Worm (Caenorhabditis elegans) whole organism, late embryonic: ENCODE results near the gene T06A10.107.

Experiments
- C38D4.7 ChIP-seq: fragments of 200-800 bp; sonication (Bioruptor generic); optimal IDR thresholded peaks from 2 replicates; lab custom pipeline; 2018; ENCODE audit warnings: mild to moderate bottlenecking, missing genetic modification characterization, moderate library complexity, missing compliant biosample characterization
- F13H6.1 ChIP-seq: sonication (generic microtip); optimal IDR thresholded peaks from 2 replicates; lab custom pipeline; 2016; ENCODE audit warnings: missing genetic modification characterization, missing compliant biosample characterization
- K09A11.1 ChIP-seq: sonication (generic microtip); optimal IDR thresholded peaks from 2 replicates; lab custom pipeline; 2017; ENCODE audit warnings: antibody characterized with exemption, mild to moderate bottlenecking, missing genetic modification characterization, missing compliant biosample characterization; ENCODE audit not compliant: insufficient read depth
- T23F11.4 ChIP-seq: fragments of 200-800 bp; sonication (Bioruptor generic); optimal IDR thresholded peaks from 2 replicates; lab custom pipeline; 2018; ENCODE audit warnings: mild to moderate bottlenecking, missing genetic modification characterization, missing compliant biosample characterization
- Y22D7AL.16 ChIP-seq: sonication (generic microtip); optimal IDR thresholded peaks from 2 replicates; lab custom pipeline; 2016; ENCODE audit warnings: missing genetic modification characterization, missing compliant biosample characterization
- ceh-14 ChIP-seq: sonication (generic microtip); optimal IDR thresholded peaks from 2 replicates; lab custom pipeline; 2016; ENCODE audit warnings: missing genotype, missing genetic modification characterization, missing compliant biosample characterization
- ceh-19 ChIP-seq: fragments of 200-800 bp; sonication (Bioruptor generic); optimal IDR thresholded peaks from 2 replicates; lab custom pipeline; 2018; ENCODE audit warnings: mild to moderate bottlenecking, missing genetic modification characterization, missing compliant biosample characterization
- ceh-2 ChIP-seq: sonication (generic microtip); optimal IDR thresholded peaks from 2 replicates; lab custom pipeline; 2016; ENCODE audit warnings: missing genotype, missing genetic modification characterization, missing compliant biosample characterization
- ceh-22 ChIP-seq: sonication (generic microtip); optimal IDR thresholded peaks from 2 replicates; lab custom pipeline; 2017; ENCODE audit warnings: missing biosample characterization, missing genetic modification characterization
- ceh-24 ChIP-seq: sonication (generic microtip); optimal IDR thresholded peaks from 2 replicates; lab custom pipeline; 2016; ENCODE audit warnings: mild to moderate bottlenecking, missing genetic modification characterization, missing compliant biosample characterization
- ceh-30 ChIP-seq: fragments of 150-350 bp; optimal IDR thresholded peaks from 2 replicates; lab custom pipeline; 2014; ENCODE audit warnings: missing biosample characterization, missing genetic modification characterization
- ceh-31 ChIP-seq: sonication (generic microtip); optimal IDR thresholded peaks from 2 replicates; lab custom pipeline; 2016; ENCODE audit warnings: missing genetic modification characterization, missing compliant biosample characterization
- ceh-34 ChIP-seq: sonication (generic microtip); optimal IDR thresholded peaks from 2 replicates; lab custom pipeline; 2016; ENCODE audit warnings: mild to moderate bottlenecking, missing genetic modification characterization, missing compliant biosample characterization
- ceh-48 ChIP-seq: sonication (generic microtip); optimal IDR thresholded peaks from 2 replicates; lab custom pipeline; 2016; ENCODE audit warnings: missing genetic modification characterization, inconsistent platforms, missing compliant biosample characterization
- ceh-6 ChIP-seq: fragments of 200-800 bp; sonication (Bioruptor generic); optimal IDR thresholded peaks from 2 replicates; lab custom pipeline; 2018; ENCODE audit warnings: mild to moderate bottlenecking, missing genetic modification characterization, missing compliant biosample characterization
- che-1 ChIP-seq: sonication (generic microtip); optimal IDR thresholded peaks from 2 replicates; lab custom pipeline; 2016; ENCODE audit warnings: mild to moderate bottlenecking, missing genetic modification characterization, missing compliant biosample characterization
- dve-1 ChIP-seq: sonication (generic microtip); optimal IDR thresholded peaks from 2 replicates; lab custom pipeline; 2017; ENCODE audit warnings: antibody characterized with exemption, mild to moderate bottlenecking, missing genetic modification characterization, missing compliant biosample characterization
- fkh-6 ChIP-seq: sonication (generic microtip); optimal IDR thresholded peaks from 2 replicates; lab custom pipeline; 2016; ENCODE audit warnings: missing genetic modification characterization, missing compliant biosample characterization
- gmeb-2 ChIP-seq: sonication (generic microtip); optimal IDR thresholded peaks from 2 replicates; lab custom pipeline; 2016; ENCODE audit warnings: missing genetic modification characterization, inconsistent platforms, missing compliant biosample characterization
- hlh-13 ChIP-seq: fragments of 200-800 bp; sonication (Bioruptor generic); optimal IDR thresholded peaks from 2 replicates; lab custom pipeline; 2018; ENCODE audit warnings: mild to moderate bottlenecking, missing genetic modification characterization, missing compliant biosample characterization
- lim-6 ChIP-seq: sonication (generic microtip); optimal IDR thresholded peaks from 2 replicates; lab custom pipeline; 2016; ENCODE audit warnings: missing genetic modification characterization, missing compliant biosample characterization
- mec-3 ChIP-seq: sonication (generic microtip); optimal IDR thresholded peaks from 2 replicates; lab custom pipeline; 2016; ENCODE audit warnings: borderline replicate concordance, missing genetic modification characterization, missing compliant biosample characterization
- nfya-1 ChIP-seq: sonication (generic microtip); optimal IDR thresholded peaks from 2 replicates; lab custom pipeline; 2017; ENCODE audit warnings: missing genetic modification characterization, mild to moderate bottlenecking, missing compliant biosample characterization, antibody characterized with exemption, moderate library complexity
- nhr-11 ChIP-seq: fragments of 150-350 bp; optimal IDR thresholded peaks from 2 replicates; lab custom pipeline; 2014; ENCODE audit warnings: missing biosample characterization, missing genetic modification characterization
- nhr-232 ChIP-seq: sonication (generic microtip); optimal IDR thresholded peaks from 2 replicates; lab custom pipeline; 2016; ENCODE audit warnings: missing genetic modification characterization, missing compliant biosample characterization
- pat-9 ChIP-seq: fragments of 200-800 bp; sonication (Bioruptor generic); optimal IDR thresholded peaks from 2 replicates; lab custom pipeline; 2018; ENCODE audit warnings: mild to moderate bottlenecking, missing genetic modification characterization, moderate library complexity, missing compliant biosample characterization
- pros-1 ChIP-seq: fragments of 150-350 bp; optimal IDR thresholded peaks from 2 replicates; lab custom pipeline; 2014; ENCODE audit warnings: missing biosample characterization, missing genetic modification reagents, missing genetic modification characterization
- ref-2 ChIP-seq: sonication (generic microtip); optimal IDR thresholded peaks from 2 replicates; lab custom pipeline; 2016; ENCODE audit warnings: missing genetic modification characterization, missing compliant biosample characterization
- rnt-1 ChIP-seq: sonication (generic microtip); optimal IDR thresholded peaks from 2 replicates; lab custom pipeline; 2016; ENCODE audit warnings: missing genetic modification characterization, missing compliant biosample characterization
- sdc-2 ChIP-seq: sonication (generic microtip); optimal IDR thresholded peaks from 2 replicates; lab custom pipeline; 2016; ENCODE audit warnings: missing genotype, missing genetic modification characterization, missing compliant biosample characterization
- sox-2 ChIP-seq: fragments of 200-800 bp; sonication (Bioruptor generic); IDR thresholded peaks from 2 replicates; pipeline ENCODE4 v1.3.6; 2022; ENCODE audit warnings: missing genetic modification reagents, missing genetic modification characterization, missing compliant biosample characterization
- sox-4 ChIP-seq: sonication (generic microtip); optimal IDR thresholded peaks from 2 replicates; lab custom pipeline; 2017; ENCODE audit warnings: mild to moderate bottlenecking, missing genetic modification characterization, inconsistent platforms, missing compliant biosample characterization
- tbx-2 ChIP-seq: sonication (generic microtip); optimal IDR thresholded peaks from 2 replicates; lab custom pipeline; 2016; ENCODE audit warnings: missing genetic modification characterization, missing compliant biosample characterization
- unc-3 ChIP-seq, 2 experiments: fragments of 200-800 bp in 1 of 2; sonication (Bioruptor generic) in 1 of 2; sonication (generic microtip) in 1 of 2; conservative IDR thresholded peaks in 1 of 2; optimal IDR thresholded peaks in 1 of 2; 2 replicates each; pipeline versions ENCODE4 v1.3.6 to Lab custom; 2016 to 2022; ENCODE audit warnings: missing compliant biosample characterization in 2 of 2, missing genetic modification characterization in 2 of 2, missing genetic modification reagents in 1 of 2
- unc-42 ChIP-seq: sonication (generic microtip); optimal IDR thresholded peaks from 2 replicates; lab custom pipeline; 2016; ENCODE audit warnings: missing genotype, missing genetic modification characterization, missing compliant biosample characterization
- unc-55 ChIP-seq: sonication (generic microtip); optimal IDR thresholded peaks from 2 replicates; lab custom pipeline; 2017; ENCODE audit warnings: missing biosample characterization, missing genetic modification reagents, missing genetic modification characterization
- ztf-16 ChIP-seq: sonication (generic microtip); optimal IDR thresholded peaks from 2 replicates; lab custom pipeline; 2017; ENCODE audit warnings: missing genetic modification characterization, missing compliant biosample characterization

T06A10.107 gene

ce11 chrIV:16867223-16867622 lies at the start of gene T06A10.107:
TSS of gene T06A10.107 (plus strand) at chrIV:16867523.
- TF ChIP-seq ceh-24 (no peak), ztf-16 (no peak), dve-1 (tag; lab: Kevin White, UChicago) (no peak), ceh-22 (tag; lab: Kevin White, UChicago) (no peak), nfya-1 (tag; lab: Kevin White, UChicago) (no peak), ceh-31 (tag; lab: Kevin White, UChicago) (no peak), pat-9 (tag; lab: Kevin White, UChicago) (no peak), ceh-48 (tag; lab: Kevin White, UChicago) (no peak), unc-55 (GFP tag; lab: Kevin White, UChicago) (no peak), che-1 (tag; lab: Kevin White, UChicago) (no peak)

DNA sequence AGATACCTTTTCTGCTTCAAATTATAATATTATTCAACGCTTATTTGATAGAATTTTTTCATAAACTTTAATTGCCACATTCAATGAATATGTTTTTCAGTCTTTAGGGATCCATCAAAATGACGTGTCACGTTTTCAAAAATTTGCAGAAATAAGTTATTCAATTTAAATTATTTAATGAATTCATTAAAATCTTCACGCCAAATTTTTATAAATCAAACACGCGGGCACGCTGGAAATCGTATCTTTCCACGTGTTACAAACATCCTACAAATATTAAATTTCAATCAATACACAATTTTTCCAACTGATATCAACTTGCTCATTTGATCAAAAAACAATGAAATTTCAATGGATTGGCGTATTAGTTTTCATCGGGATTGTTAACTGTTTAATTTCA lies 44.8 kb upstream of the T06A10.107 start, which contains the start of gene Y116A8A.4:
TSS of gene Y116A8A.4 (plus strand) at position 301 of the 400 bp plus-strand sequence.
- TF ChIP-seq hlh-13 (GFP tag; lab: Kevin White, UChicago) (no peak), Y22D7AL.16 (tag; lab: Kevin White, UChicago) (no peak), unc-3 (GFP tag; conservative IDR thresholded peaks at IDR 0.05; lab: Robert Waterston, UW) (no peak), unc-3 (tag; optimal IDR thresholded peaks at IDR 0.05; lab: Kevin White, UChicago) (no peak), nhr-11 (tag; lab: Kevin White, UChicago) (no peak), ceh-34 (no peak), sox-4 (tag; lab: Kevin White, UChicago) (no peak), ceh-19 (no peak), unc-55 (GFP tag; lab: Kevin White, UChicago) (no peak), lim-6 (tag; lab: Kevin White, UChicago) (no peak), ceh-24 (no peak), ceh-6 (GFP tag; lab: Kevin White, UChicago) (no peak)

DNA sequence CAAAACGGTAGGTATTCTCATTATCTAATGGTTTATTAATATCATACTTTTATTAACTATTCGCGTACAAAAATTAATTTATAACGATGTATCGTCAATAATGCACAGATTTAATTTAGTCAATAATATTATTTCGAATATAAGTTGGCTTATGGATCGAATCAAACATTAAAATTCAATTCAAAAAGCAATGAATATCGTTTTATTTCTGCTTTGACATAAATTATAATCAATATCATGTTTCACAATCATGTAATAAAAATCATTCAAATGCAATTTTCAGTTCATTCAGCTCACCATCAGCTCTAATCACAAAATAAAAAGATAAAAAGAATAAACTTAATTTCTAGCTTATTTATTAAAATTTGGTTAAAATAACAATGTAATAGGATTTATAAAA lies 38.6 kb upstream of the T06A10.107 start, which contains the start of gene Y116A8A.6:
TSS of gene Y116A8A.6 (minus strand) at position 101 of the 400 bp plus-strand sequence.
- TF ChIP-seq T23F11.4 (GFP tag; lab: Kevin White, UChicago), result no peak
- no peak for TF ChIP-seq unc-55 (GFP tag; lab: Kevin White, UChicago)
- TF ChIP-seq, all 69 proteins: peak for 0

- TF ChIP-seq pros-1 (tag; lab: Kevin White, UChicago), result no peak
- TF ChIP-seq tbx-2 (tag; lab: Kevin White, UChicago), result no peak
- no peak for TF ChIP-seq sdc-2 (tag; lab: Kevin White, UChicago)
- TF ChIP-seq sox-2 (GFP tag; lab: Robert Waterston, UW), result no peak
Observed at ce11 chrIV:16829896-16830295, 37.4 kb upstream of the T06A10.107 start, which contains the start of gene Y116A8A.7. TSS of gene Y116A8A.7 (plus strand) at chrIV:16830196.

DNA sequence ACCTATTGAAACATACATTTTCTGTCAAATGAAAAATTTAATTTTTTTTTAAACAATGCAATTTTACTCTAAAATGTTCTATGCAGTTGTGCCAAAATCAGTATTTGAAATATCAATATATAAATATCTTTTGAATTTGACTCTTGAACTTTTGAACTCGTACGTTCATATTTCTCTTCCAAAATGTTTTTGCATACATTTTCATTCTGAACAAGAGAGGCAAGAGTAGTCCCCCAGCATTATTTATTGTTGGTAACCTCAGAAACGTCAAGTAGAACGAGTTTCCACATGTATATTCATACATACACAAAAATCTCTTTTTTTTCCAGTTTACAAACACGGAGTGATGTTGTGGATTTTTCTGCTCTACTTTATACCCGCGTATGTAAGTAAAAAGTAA lies 36.0 kb upstream of the T06A10.107 start, which contains the start of gene clec-194:
TSS of gene clec-194 (plus strand) at position 301 of the 400 bp plus-strand sequence.
- no peak for TF ChIP-seq C38D4.7 (GFP tag; lab: Kevin White, UChicago)
- TF ChIP-seq ref-2 (tag; lab: Kevin White, UChicago), result no peak
- TF ChIP-seq unc-42 (tag; lab: Kevin White, UChicago), result no peak
- TF ChIP-seq nhr-232 (tag; lab: Kevin White, UChicago), result no peak
- no peak for TF ChIP-seq sox-4 (tag; lab: Kevin White, UChicago)
- TF ChIP-seq K09A11.1 (tag; lab: Kevin White, UChicago), result no peak
- no peak for TF ChIP-seq hlh-13 (GFP tag; lab: Kevin White, UChicago)
- no peak for TF ChIP-seq rnt-1 (tag; lab: Kevin White, UChicago)
- no peak for TF ChIP-seq tbx-2 (tag; lab: Kevin White, UChicago)
- no peak for TF ChIP-seq ceh-34
- no peak for TF ChIP-seq gmeb-2
- TF ChIP-seq ceh-2 (tag; lab: Kevin White, UChicago), result no peak
- no peak for TF ChIP-seq fkh-6 (tag; lab: Kevin White, UChicago)
- TF ChIP-seq mec-3 (tag; lab: Kevin White, UChicago), result no peak
- TF ChIP-seq ceh-14 (tag; lab: Kevin White, UChicago), result no peak
- TF ChIP-seq ceh-30, result no peak
- no peak for TF ChIP-seq F13H6.1
- TF ChIP-seq, all 69 proteins: peak for 0
